Fruit fly (Drosophila melanogaster): Measurements from ENCODE around the gene psd.

psd gene

DNA sequence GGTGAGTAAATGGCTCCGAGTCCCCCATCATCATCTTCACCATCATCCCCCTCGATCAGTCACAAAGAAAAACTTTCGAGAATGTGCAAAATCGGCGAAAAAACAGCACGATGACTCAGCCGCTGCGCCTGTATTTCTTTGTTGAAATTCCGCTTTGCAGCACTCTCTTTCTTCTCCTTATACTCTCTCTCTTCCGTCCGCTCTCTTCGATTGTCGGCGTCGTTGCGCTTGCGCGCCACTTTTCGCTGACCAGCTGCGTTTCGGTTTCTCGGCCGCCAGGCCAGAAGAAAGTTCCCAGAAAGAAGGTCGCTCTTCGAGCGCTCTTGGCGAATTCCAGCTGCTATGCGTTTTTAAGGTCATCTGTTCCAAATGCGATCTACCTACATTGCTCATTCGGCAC, 18.5 kb upstream of the psd start:
- no peak for TF ChIP-seq Myc (optimal IDR thresholded peaks at IDR 0.05)
- no peak for TF ChIP-seq dsf (GFP tag; optimal IDR thresholded peaks at IDR 0.05; ENCODE audit: borderline replicate concordance)
- TF ChIP-seq Mio (GFP tag; optimal IDR thresholded peaks at IDR 0.05) = no peak
- peak; percentile 27 for TF ChIP-seq Jra (GFP tag; optimal IDR thresholded peaks at IDR 0.05)
- no peak for TF ChIP-seq OdsH (GFP tag; optimal IDR thresholded peaks at IDR 0.05)
- TF ChIP-seq N (GFP tag; optimal IDR thresholded peaks at IDR 0.05) = no peak
- no peak for TF ChIP-seq GATAd (GFP tag; optimal IDR thresholded peaks at IDR 0.05)
- TF ChIP-seq CG32264 (GFP tag; optimal IDR thresholded peaks at IDR 0.05) = no peak
- TF ChIP-seq Rel (GFP tag; optimal IDR thresholded peaks at IDR 0.05) = no peak
- TF ChIP-seq Rel (tag; optimal IDR thresholded peaks at IDR 0.05) = no peak
- no peak for TF ChIP-seq fru (GFP tag; optimal IDR thresholded peaks at IDR 0.05)
- TF ChIP-seq usp (GFP tag; optimal IDR thresholded peaks at IDR 0.05) = no peak
- no peak for TF ChIP-seq CrebA (GFP tag; optimal IDR thresholded peaks at IDR 0.05; ENCODE audit: borderline replicate concordance)
- no peak for TF ChIP-seq ey (GFP tag; optimal IDR thresholded peaks at IDR 0.05)
- peak; percentile 56 to 59 for TF ChIP-seq dl (GFP tag; optimal IDR thresholded peaks at IDR 0.05; ENCODE audit: insufficient read depth in 1 of 2, partially characterized antibody in 2 of 2)
- TF ChIP-seq Hr78 (GFP tag; optimal IDR thresholded peaks at IDR 0.05) = no peak
- no peak for TF ChIP-seq CG9705 (GFP tag; optimal IDR thresholded peaks at IDR 0.05)
- peak; percentile 20 for TF ChIP-seq Dif (GFP tag; optimal IDR thresholded peaks at IDR 0.05; ENCODE audit: partially characterized antibody)

DNA sequence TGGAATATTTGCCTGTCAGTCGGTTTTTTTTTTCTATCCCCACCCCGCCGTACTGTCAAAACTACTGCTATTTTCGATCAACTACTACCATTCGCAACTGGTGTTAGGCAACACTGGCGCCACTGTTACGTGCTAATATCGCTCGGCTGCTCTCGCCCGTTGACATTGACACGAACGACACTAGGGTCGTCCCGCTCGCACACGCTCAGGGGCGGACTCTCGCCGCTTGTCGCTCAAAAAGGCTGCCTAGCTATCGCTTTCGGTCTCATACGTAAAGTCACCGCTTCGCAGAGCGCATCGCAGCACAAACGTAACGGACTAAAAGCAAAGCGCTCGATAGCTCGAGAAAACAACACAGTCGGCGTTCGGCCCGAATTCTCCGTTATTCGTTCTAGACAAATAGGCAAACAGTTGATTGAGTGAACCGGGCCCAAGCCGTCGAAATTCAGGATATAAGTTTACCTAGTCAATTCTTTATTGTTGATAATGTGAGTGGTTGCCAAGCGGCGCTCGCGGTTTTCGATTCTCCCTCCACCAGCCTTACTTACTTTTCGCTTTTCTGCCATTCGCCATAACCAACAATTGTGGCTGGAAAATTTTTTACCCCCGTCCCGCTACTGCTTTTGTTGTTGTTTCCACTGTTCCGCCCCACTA, 17.7 kb upstream of the psd start:
- TF ChIP-seq pan (optimal IDR thresholded peaks at IDR 0.05) (no peak), Hnf4 (GFP tag; optimal IDR thresholded peaks at IDR 0.05) (peak; percentile 78), dmrt93B (GFP tag; optimal IDR thresholded peaks at IDR 0.05) (no peak), woc (GFP tag; optimal IDR thresholded peaks at IDR 0.05) (no peak), Dfd (GFP tag; optimal IDR thresholded peaks at IDR 0.05) (no peak), Mio (GFP tag; optimal IDR thresholded peaks at IDR 0.05) (no peak), Hr78 (GFP tag; optimal IDR thresholded peaks at IDR 0.05) (no peak), Sp1 (GFP tag; optimal IDR thresholded peaks at IDR 0.05) (peak; percentile 73), OdsH (GFP tag; optimal IDR thresholded peaks at IDR 0.05) (peak; percentile 38), N (GFP tag; optimal IDR thresholded peaks at IDR 0.05) (no peak), h (GFP tag; optimal IDR thresholded peaks at IDR 0.05) (peak; percentile 72), jim (GFP tag; optimal IDR thresholded peaks at IDR 0.05) (no peak), foxo (GFP tag; optimal IDR thresholded peaks at IDR 0.05) (peak; percentile 47 to 67), br (GFP tag; optimal IDR thresholded peaks at IDR 0.05) (peak; percentile 73), CG32264 (GFP tag; optimal IDR thresholded peaks at IDR 0.05) (no peak), usp (GFP tag; optimal IDR thresholded peaks at IDR 0.05) (no peak), Rel (GFP tag; optimal IDR thresholded peaks at IDR 0.05) (peak; percentile 32), Rel (tag; optimal IDR thresholded peaks at IDR 0.05) (peak; percentile 75), Abd-B (GFP tag; optimal IDR thresholded peaks at IDR 0.05) (no peak), tai (GFP tag; optimal IDR thresholded peaks at IDR 0.05) (no peak), sage (GFP tag; optimal IDR thresholded peaks at IDR 0.05) (no peak), Myc (optimal IDR thresholded peaks at IDR 0.05) (no peak), Hr83 (GFP tag; optimal IDR thresholded peaks at IDR 0.05; ENCODE audit: poor library complexity, severe bottlenecking) (peak; percentile 64), psq (GFP tag; optimal IDR thresholded peaks at IDR 0.05) (peak; percentile 32), dl (GFP tag; optimal IDR thresholded peaks at IDR 0.05; ENCODE audit: insufficient read depth in 1 of 2, partially characterized antibody in 2 of 2) (peak in 1 of 2 experiments; percentile 46), brk (GFP tag; optimal IDR thresholded peaks at IDR 0.05) (no peak), Jra (GFP tag; optimal IDR thresholded peaks at IDR 0.05) (peak; percentile 73), sv (GFP tag; optimal IDR thresholded peaks at IDR 0.05) (peak; percentile 27), CrebA (GFP tag; optimal IDR thresholded peaks at IDR 0.05; ENCODE audit: borderline replicate concordance) (no peak), rgr (GFP tag; optimal IDR thresholded peaks at IDR 0.05) (peak; percentile 70), lola (GFP tag; optimal IDR thresholded peaks at IDR 0.05) (no peak), CG9705 (GFP tag; optimal IDR thresholded peaks at IDR 0.05) (peak; percentile 11), Vsx2 (GFP tag; optimal IDR thresholded peaks at IDR 0.05; ENCODE audit: partially characterized antibody) (no peak), HLH106 (tag; optimal IDR thresholded peaks at IDR 0.05) (peak; percentile 37), GATAd (GFP tag; optimal IDR thresholded peaks at IDR 0.05) (no peak), Dif (GFP tag; optimal IDR thresholded peaks at IDR 0.05; ENCODE audit: partially characterized antibody) (peak; percentile 79), fru (GFP tag; optimal IDR thresholded peaks at IDR 0.05) (peak; percentile 52), ey (GFP tag; optimal IDR thresholded peaks at IDR 0.05) (peak; percentile 1), dsf (GFP tag; optimal IDR thresholded peaks at IDR 0.05; ENCODE audit: borderline replicate concordance) (no peak)
